Worm (Caenorhabditis elegans): ENCODE results near the gene B0228.1.

The B0228.1 gene

DNA sequence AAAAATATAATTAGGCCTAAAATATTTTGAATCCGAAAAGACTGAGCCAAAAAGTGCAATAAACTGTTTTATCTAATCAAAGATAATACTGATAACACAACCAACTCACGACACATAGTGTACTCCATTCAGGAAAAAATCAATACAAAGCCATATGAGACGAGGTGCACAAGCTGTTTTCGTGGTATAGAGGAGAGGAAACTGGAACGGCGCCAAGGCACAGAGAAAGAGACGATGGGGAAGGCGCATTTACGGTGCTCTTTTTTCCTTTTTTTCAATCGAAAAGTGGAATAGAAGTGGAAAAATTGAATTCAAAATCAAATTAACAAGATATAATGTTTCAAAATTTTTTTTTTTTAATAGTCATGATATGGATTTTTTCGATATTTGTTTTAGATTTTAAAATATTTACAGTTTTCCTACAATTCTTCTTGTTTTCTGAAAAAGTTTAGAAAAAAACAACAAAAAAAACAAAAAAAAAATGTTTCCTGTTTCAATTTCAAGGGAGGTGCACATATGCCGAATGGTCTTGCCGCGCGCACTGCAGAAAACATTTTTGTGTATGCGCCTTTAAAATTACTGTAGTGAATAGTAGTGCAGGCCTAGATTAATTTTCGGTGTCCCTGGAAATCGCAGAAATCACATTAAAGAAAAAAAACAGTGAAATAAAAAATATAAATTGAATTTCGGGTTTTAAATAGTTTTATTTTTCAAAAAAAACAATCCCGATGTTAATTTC is 3.4 kb downstream of the B0228.1 start, which contains the start of gene B0228.7:
B0228.7 (minus strand) TSS at position 627 of the 739 bp plus-strand sequence.
- TF ChIP-seq ztf-11 (tag; optimal IDR thresholded peaks at IDR 0.05) (no peak), ces-1 (GFP tag; optimal IDR thresholded peaks at IDR 0.05) (no peak), tbx-8 (GFP tag; optimal IDR thresholded peaks at IDR 0.05) (no peak), lin-13 (tag; optimal IDR thresholded peaks at IDR 0.05) (no peak), mls-2 (tag; optimal IDR thresholded peaks at IDR 0.05) (no peak), lin-32 (GFP tag; optimal IDR thresholded peaks at IDR 0.05) (no peak), nhr-12 (tag; optimal IDR thresholded peaks at IDR 0.05) (no peak), nhr-2 (tag; optimal IDR thresholded peaks at IDR 0.05) (no peak), zip-8 (tag; optimal IDR thresholded peaks at IDR 0.05) (no peak), ceh-83 (GFP tag; optimal IDR thresholded peaks at IDR 0.05) (no peak), flh-1 (GFP tag; optimal IDR thresholded peaks at IDR 0.05) (no peak), elt-3 (tag; optimal IDR thresholded peaks at IDR 0.05) (no peak), drap-1 (GFP tag; optimal IDR thresholded peaks at IDR 0.05) (no peak), blmp-1 (tag; optimal IDR thresholded peaks at IDR 0.05) (no peak), cnd-1 (tag; optimal IDR thresholded peaks at IDR 0.05) (no peak), bed-3 (GFP tag; optimal IDR thresholded peaks at IDR 0.05) (no peak), pha-4 (tag; optimal IDR thresholded peaks at IDR 0.05) (no peak)

DNA sequence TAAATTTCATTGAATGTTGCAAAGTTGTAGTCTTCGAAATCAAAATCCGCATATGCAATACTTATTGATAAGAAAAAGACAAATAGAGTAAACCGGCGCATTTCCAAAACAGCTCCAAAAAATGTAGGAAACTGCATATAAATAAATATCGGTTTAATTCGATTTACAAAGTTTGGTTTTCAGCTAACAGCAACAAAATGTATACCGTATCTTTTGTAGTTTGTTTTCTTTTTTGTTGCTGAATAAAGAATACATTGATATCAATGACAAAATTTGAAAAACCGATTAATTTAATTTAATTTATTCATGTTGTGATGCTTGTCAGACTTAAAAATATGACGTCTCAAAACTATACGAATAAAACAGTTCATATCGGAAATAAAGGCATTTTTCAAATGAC is 6.3 kb downstream of the B0228.1 start, which contains the start of gene B0228.8:
B0228.8 (minus strand) TSS at position 101 of the 400 bp plus-strand sequence.
- TF ChIP-seq ceh-39 (tag; optimal IDR thresholded peaks at IDR 0.05) (no peak), hlh-1 (tag; optimal IDR thresholded peaks at IDR 0.05) (no peak), nhr-28 (tag; optimal IDR thresholded peaks at IDR 0.05) (no peak), sptf-1 (tag; optimal IDR thresholded peaks at IDR 0.05) (no peak), flh-1 (GFP tag; optimal IDR thresholded peaks at IDR 0.05) (no peak), blmp-1 (tag; optimal IDR thresholded peaks at IDR 0.05) (no peak), ham-2 (GFP tag; optimal IDR thresholded peaks at IDR 0.05) (no peak), sem-2 (GFP tag; optimal IDR thresholded peaks at IDR 0.05) (no peak)

DNA sequence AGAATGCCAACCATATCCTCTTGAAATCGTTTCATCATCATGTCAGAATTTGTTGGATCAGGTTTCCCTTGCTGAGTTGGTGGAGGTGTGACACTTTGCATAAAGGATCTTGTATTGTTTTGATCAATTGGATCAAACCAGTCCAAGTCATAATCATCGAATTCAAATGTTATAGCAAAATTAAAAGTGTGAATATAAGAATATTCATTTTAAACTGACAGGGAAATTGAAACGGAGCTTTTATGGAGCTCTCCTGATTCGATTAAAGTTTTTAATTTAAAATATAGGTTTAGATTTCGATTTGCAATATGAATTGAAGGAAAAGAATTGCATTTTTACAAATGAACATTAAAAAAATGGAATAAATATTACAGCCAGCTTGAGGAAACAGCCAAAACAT is 8.4 kb downstream of the B0228.1 start, which contains the start of gene B0228.9:
B0228.9 (minus strand) TSS at position 101 of the 400 bp plus-strand sequence.
- TF ChIP-seq blmp-1 (tag; optimal IDR thresholded peaks at IDR 0.05) = no peak
- TF ChIP-seq cnd-1 (tag; optimal IDR thresholded peaks at IDR 0.05) = no peak
- TF ChIP-seq zip-8 (tag; optimal IDR thresholded peaks at IDR 0.05) = no peak
- TF ChIP-seq flh-1 (GFP tag; optimal IDR thresholded peaks at IDR 0.05) = no peak
- TF ChIP-seq unc-62 (GFP tag; optimal IDR thresholded peaks at IDR 0.05) = no peak
- TF ChIP-seq ceh-83 (GFP tag; optimal IDR thresholded peaks at IDR 0.05) = no peak

DNA sequence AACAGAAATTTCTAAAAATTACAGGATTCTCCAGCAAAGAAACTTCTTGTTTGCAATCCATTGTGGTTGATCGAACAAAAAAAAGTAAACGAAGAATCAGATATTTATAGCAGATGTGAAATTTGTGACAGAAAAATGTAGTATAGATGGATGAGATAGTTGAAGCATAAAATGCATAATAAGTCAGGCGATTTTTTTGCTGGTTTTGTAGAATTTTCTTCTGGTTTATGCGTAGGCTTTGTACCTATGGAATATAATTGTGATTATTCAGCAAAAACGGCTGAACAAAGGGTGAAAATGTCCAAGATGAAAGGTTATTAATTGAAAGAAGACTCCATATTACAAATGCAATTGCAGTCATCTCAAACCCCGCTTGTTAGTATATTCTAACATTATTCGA is 10.3 kb downstream of the B0228.1 start, which contains the start of gene srh-39:
srh-39 (minus strand) TSS at position 101 of the 400 bp plus-strand sequence.
- TF ChIP-seq sem-2 (GFP tag; optimal IDR thresholded peaks at IDR 0.05) (no peak), zip-8 (tag; optimal IDR thresholded peaks at IDR 0.05) (no peak), drap-1 (GFP tag; optimal IDR thresholded peaks at IDR 0.05) (no peak), nhr-28 (tag; optimal IDR thresholded peaks at IDR 0.05) (no peak), lsy-2 (tag; optimal IDR thresholded peaks at IDR 0.05) (no peak), snpc-4 (tag; optimal IDR thresholded peaks at IDR 0.05) (no peak), ceh-43 (GFP tag; optimal IDR thresholded peaks at IDR 0.05) (no peak), unc-120 (tag; optimal IDR thresholded peaks at IDR 0.05; ENCODE audit: poor library complexity, severe bottlenecking) (no peak), nhr-76 (tag; optimal IDR thresholded peaks at IDR 0.05) (no peak), nhr-237 (tag; optimal IDR thresholded peaks at IDR 0.05) (no peak)

DNA sequence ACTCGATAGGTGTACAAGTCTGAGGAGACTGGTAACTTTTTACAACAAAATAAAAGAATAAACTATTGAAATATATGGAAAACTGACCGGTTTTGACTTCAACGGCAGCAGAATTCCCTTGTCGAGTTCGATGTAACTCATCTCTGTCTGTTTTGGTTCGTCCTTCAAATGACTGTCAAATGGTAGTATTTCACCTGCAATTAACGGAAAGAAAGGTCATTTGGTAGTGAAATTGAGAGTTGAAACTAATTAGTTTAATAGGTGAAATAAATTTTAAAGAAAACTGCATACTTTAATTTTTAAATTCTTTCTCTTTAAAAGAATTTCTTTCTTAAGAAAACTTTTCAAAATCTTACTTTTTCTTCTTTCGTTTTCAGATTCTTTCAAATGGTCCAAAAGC is 14.1 kb downstream of the B0228.1 start:
- no peak for TF ChIP-seq ceh-43 (GFP tag; optimal IDR thresholded peaks at IDR 0.05)
- no peak for TF ChIP-seq nhr-2 (tag; optimal IDR thresholded peaks at IDR 0.05)
- no peak for TF ChIP-seq nhr-12 (tag; optimal IDR thresholded peaks at IDR 0.05)
- no peak for TF ChIP-seq lsy-2 (tag; optimal IDR thresholded peaks at IDR 0.05)
- TF ChIP-seq unc-39 (tag; optimal IDR thresholded peaks at IDR 0.05) = no peak
- TF ChIP-seq sem-2 (GFP tag; optimal IDR thresholded peaks at IDR 0.05) = no peak
- TF ChIP-seq M03D4.4 (tag; optimal IDR thresholded peaks at IDR 0.05) = no peak
- no peak for TF ChIP-seq mep-1 (tag; optimal IDR thresholded peaks at IDR 0.05)
- TF ChIP-seq ceh-83 (GFP tag; optimal IDR thresholded peaks at IDR 0.05) = no peak
